Fruit fly (Drosophila melanogaster): Measurements from ENCODE around the gene PGS1.

Gene PGS1

DNA sequence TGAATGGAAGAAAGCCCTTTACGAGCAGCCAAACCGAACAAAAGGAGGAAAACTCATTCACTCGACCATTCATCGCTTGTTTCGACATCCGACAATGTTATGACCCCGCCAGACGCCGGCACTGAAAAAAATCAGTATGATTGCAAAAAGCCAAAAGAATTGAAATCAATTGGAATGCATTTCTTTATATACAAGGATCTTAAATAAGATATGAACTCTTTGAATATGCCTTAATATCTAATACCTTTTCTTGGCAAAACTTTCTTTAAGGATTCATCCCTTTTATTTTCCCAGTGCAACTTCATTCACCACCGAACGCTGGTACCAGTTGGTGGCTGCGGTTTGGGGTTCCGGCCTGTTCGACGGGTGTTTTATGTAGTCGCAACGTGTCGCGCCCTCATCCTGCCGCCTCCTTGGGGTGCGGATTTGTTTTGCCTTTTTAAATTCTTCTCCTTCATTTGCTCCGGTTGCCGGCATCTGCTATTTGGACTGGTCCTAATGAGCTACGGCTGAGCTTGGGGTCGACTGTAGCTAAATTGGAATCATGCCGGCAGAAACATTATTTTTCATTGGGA is 26.0 kb downstream of the PGS1 start (continued):
- TF ChIP-seq Nf-YB (GFP tag; optimal IDR thresholded peaks at IDR 0.05) (peak; percentile 64), row (GFP tag; IDR thresholded peaks at IDR 0.05) (peak; percentile 92), CG11695 (GFP tag; IDR thresholded peaks at IDR 0.05) (peak; percentile 81), nerfin-1 (tag; optimal IDR thresholded peaks at IDR 0.05) (peak; percentile 86), CG1832 (GFP tag; optimal IDR thresholded peaks at IDR 0.05) (no peak), CG11085 (GFP tag; IDR thresholded peaks at IDR 0.05) (peak; percentile 66), NC2β (GFP tag; optimal IDR thresholded peaks at IDR 0.05) (peak; percentile 68), CG10147 (GFP tag; optimal IDR thresholded peaks at IDR 0.05) (peak; percentile 91), CG16813 (GFP tag; IDR thresholded peaks at IDR 0.05; ENCODE audit: partially characterized antibody) (no peak), luna (GFP tag; optimal IDR thresholded peaks at IDR 0.05) (peak; percentile 65), fd64A (GFP tag; optimal IDR thresholded peaks at IDR 0.05) (peak; percentile 62), sens-2 (GFP tag; IDR thresholded peaks at IDR 0.05) (peak; percentile 52; the same call in 1 of the 2 replicates), CG13894 (tag; optimal IDR thresholded peaks at IDR 0.05) (peak; percentile 94), scrt (GFP tag; optimal IDR thresholded peaks at IDR 0.05) (peak; percentile 89), peb (GFP tag; IDR thresholded peaks at IDR 0.05) (peak; percentile 70), bigmax (GFP tag; optimal IDR thresholded peaks at IDR 0.05) (no peak), CHES-1-like (GFP tag; optimal IDR thresholded peaks at IDR 0.05) (peak; percentile 82), nerfin-2 (GFP tag; IDR thresholded peaks at IDR 0.05; ENCODE audit: partially characterized antibody) (no peak), her (GFP tag; optimal IDR thresholded peaks at IDR 0.05) (peak; percentile 80), Spps (tag; optimal IDR thresholded peaks at IDR 0.05) (peak; percentile 31), CG11456 (GFP tag; IDR thresholded peaks at IDR 0.05) (peak; percentile 85), E2f2 (GFP tag; IDR thresholded peaks at IDR 0.05) (peak; percentile 63), NC2α (GFP tag; optimal IDR thresholded peaks at IDR 0.05) (peak; percentile 39), CG18599 (GFP tag; optimal IDR thresholded peaks at IDR 0.05) (peak; percentile 97), CG17359 (tag; optimal IDR thresholded peaks at IDR 0.05) (peak; percentile 90), Nf-YA (GFP tag; IDR thresholded peaks at IDR 0.05) (peak; percentile 79), CG43689 (GFP tag; IDR thresholded peaks at IDR 0.05) (peak; percentile 55), knrl (GFP tag; IDR thresholded peaks at IDR 0.05; ENCODE audit: partially characterized antibody) (no peak), CG10267 (tag; optimal IDR thresholded peaks at IDR 0.05) (peak; percentile 76), sqz (GFP tag; optimal IDR thresholded peaks at IDR 0.05) (peak; percentile 75), ro (GFP tag; IDR thresholded peaks at IDR 0.05) (peak; percentile 59; the same call in 1 of the 2 replicates), Lpt (GFP tag; optimal IDR thresholded peaks at IDR 0.05) (no peak), toy (GFP tag; IDR thresholded peaks at IDR 0.05) (peak; percentile 59; the same call in 1 of the 2 replicates), NfI (GFP tag; optimal IDR thresholded peaks at IDR 0.05) (peak; percentile 84), CG15073 (GFP tag; optimal IDR thresholded peaks at IDR 0.05) (peak; percentile 29), CG9797 (GFP tag; optimal IDR thresholded peaks at IDR 0.05) (no peak), Ravus (GFP tag; IDR thresholded peaks at IDR 0.05) (no peak; the same call in 1 of the 2 replicates), bab2 (GFP tag; optimal IDR thresholded peaks at IDR 0.05) (peak; percentile 88), pzg (GFP tag; optimal IDR thresholded peaks at IDR 0.05) (peak; percentile 10), Fer2 (tag; optimal IDR thresholded peaks at IDR 0.05) (peak; percentile 81), CG2712 (tag; optimal IDR thresholded peaks at IDR 0.05) (peak; percentile 93), rib (GFP tag; IDR thresholded peaks at IDR 0.05) (no peak; the same call in 1 of the 2 replicates), kay (GFP tag; optimal IDR thresholded peaks at IDR 0.05) (peak; percentile 72), Vsx1 (GFP tag; optimal IDR thresholded peaks at IDR 0.05) (peak; percentile 46), eyg (GFP tag; optimal IDR thresholded peaks at IDR 0.05) (peak; percentile 77), CG7839 (tag; optimal IDR thresholded peaks at IDR 0.05) (peak; percentile 91), CG18262 (tag; optimal IDR thresholded peaks at IDR 0.05) (peak; percentile 90), CG8359 (GFP tag; optimal IDR thresholded peaks at IDR 0.05; ENCODE audit: borderline replicate concordance) (peak; percentile 36), oc (tag; optimal IDR thresholded peaks at IDR 0.05) (peak; percentile 78)
